Worm (Caenorhabditis elegans): ENCODE results near the gene K11D12.14.

The K11D12.14 gene

DNA sequence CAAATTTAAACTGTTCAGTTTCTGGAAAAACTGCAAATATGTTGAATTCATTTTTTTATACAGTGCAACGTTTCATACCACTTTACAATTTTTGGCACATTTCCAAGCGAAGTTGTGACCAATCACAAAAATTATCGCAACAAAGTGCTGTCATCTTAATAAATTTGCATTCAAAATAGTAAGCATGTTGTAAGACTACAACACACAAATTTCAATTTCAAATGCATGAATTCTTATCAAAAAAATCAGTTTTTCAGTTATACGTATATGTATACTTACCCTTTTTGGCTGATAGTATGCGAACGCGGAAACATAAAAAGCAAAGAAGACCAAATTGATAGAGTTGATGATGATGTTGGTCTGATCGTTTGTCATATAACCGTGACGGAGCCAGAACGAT, 19.2 kb upstream of the K11D12.14 start:
- no peak for TF ChIP-seq nhr-179 (tag; optimal IDR thresholded peaks at IDR 0.05)
- peak; percentile 86 for TF ChIP-seq nhr-80 (tag; optimal IDR thresholded peaks at IDR 0.05)

DNA sequence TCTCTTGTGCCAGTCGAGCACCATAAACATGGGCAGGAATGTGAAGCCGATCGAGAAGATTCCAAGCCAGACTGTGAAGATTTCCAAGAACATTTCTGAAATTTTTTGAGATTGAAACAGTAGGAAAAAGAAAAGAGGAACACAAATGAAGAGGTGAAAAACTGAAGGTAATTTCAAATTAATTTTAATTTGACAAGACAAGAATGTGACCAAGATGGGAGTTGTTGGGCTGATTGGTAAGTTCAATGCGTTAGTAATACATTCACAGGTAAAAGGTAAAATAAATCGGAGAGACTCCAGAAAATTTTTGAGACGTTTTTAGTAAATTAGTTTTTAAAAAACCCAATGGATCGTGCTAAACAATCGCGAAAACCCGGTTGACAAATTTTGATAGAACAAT, 18.7 kb upstream of the K11D12.14 start, which contains the start of gene swt-7:
TSS of gene swt-7 (minus strand) at position 101 of the 400 bp plus-strand sequence.
- TF ChIP-seq somi-1 (GFP tag; optimal IDR thresholded peaks at IDR 0.05), result no peak
- no peak for TF ChIP-seq lsy-27 (tag; optimal IDR thresholded peaks at IDR 0.05; ENCODE audit: borderline replicate concordance, insufficient read depth)
- no peak for TF ChIP-seq hsf-1 (GFP tag; IDR thresholded peaks at IDR 0.05)
- TF ChIP-seq D2030.7 (GFP tag; IDR thresholded peaks at IDR 0.05), result no peak
- TF ChIP-seq F52B5.7 (tag; optimal IDR thresholded peaks at IDR 0.05), result no peak
- no peak for TF ChIP-seq Y53F4B.3 (GFP tag; IDR thresholded peaks at IDR 0.05)
- no peak for TF ChIP-seq nhr-27 (tag; optimal IDR thresholded peaks at IDR 0.05)
- TF ChIP-seq Y67H2A.10 (GFP tag; conservative IDR thresholded peaks at IDR 0.05), result no peak
- no peak for TF ChIP-seq egrh-3 (GFP tag; IDR thresholded peaks at IDR 0.05)
- TF ChIP-seq T07F8.4 (tag; optimal IDR thresholded peaks at IDR 0.05), result no peak
- TF ChIP-seq snpc-1.1 (tag; optimal IDR thresholded peaks at IDR 0.05; ENCODE audit: insufficient read depth), result no peak
- no peak for TF ChIP-seq C17E4.6 (GFP tag; IDR thresholded peaks at IDR 0.05)
- TF ChIP-seq tbp1 (GFP tag; optimal IDR thresholded peaks at IDR 0.05), result no peak
- no peak for TF ChIP-seq pha-4 (tag; optimal IDR thresholded peaks at IDR 0.05)
- TF ChIP-seq T26A5.8 (tag; optimal IDR thresholded peaks at IDR 0.05), result no peak
- TF ChIP-seq F57C9.4 (tag; optimal IDR thresholded peaks at IDR 0.05), result no peak

DNA sequence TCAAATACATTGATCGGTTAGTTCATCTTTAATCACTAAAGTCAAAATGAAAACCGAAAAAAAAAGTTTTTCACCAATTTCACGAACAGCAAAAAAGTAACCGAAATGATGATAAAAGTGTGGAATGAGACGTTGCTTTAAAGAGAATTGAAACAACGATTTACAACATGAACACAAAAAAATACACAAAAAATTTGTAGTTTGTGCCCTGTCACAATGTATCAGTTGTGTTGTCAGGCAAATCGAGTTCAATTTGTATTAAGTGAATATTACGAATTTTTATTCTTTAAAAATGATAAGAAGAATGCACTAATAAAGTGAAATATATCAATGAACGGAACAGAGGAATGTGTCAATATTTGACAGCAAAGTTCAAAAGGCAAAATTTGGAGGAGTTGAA, 17.7 kb upstream of the K11D12.14 start:
- TF ChIP-seq Y56A3A.18 (GFP tag; IDR thresholded peaks at IDR 0.05) (no peak), nhr-90 (tag; optimal IDR thresholded peaks at IDR 0.05) (no peak), hlh-12 (tag; optimal IDR thresholded peaks at IDR 0.05) (no peak), ama-1 (optimal IDR thresholded peaks at IDR 0.05) (no peak), ama-1 (GFP tag; optimal IDR thresholded peaks at IDR 0.05) (no peak), lin-26 (GFP tag; IDR thresholded peaks at IDR 0.05) (no peak), cebp-2 (GFP tag; IDR thresholded peaks at IDR 0.05) (no peak), Y53F4B.3 (GFP tag; IDR thresholded peaks at IDR 0.05) (no peak), snpc-1.3 (tag; optimal IDR thresholded peaks at IDR 0.05; ENCODE audit: insufficient read depth) (no peak), hrde-1 (tag; optimal IDR thresholded peaks at IDR 0.05; ENCODE audit: borderline replicate concordance) (no peak), F33H1.4 (GFP tag; IDR thresholded peaks at IDR 0.05) (no peak)

DNA sequence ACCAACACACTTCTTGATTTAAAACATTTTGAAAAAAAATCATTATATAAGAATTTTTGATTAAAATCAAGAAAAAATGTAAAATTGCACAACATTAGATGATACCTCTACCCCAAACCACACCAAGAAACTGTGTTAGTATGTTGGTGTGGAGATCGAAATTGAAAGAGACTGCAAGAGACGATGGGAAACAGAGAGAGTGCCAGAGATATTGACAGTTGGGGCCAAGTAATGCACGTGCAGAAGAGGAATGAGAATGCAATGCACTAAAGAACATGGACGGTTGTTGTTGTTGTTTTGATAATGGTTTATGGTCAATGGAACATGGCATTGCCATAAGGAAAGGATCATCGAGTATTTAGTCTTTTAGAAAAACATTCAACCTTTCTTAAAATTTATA, 17.3 kb upstream of the K11D12.14 start:
- TF ChIP-seq madf-3 (GFP tag; IDR thresholded peaks at IDR 0.05) (no peak), nhr-179 (tag; optimal IDR thresholded peaks at IDR 0.05) (no peak), hmg-1.2 (GFP tag; IDR thresholded peaks at IDR 0.05) (peak; percentile 63; the same call in 1 of the 2 replicates), somi-1 (GFP tag; optimal IDR thresholded peaks at IDR 0.05) (peak; percentile 17), let-526 (GFP tag; IDR thresholded peaks at IDR 0.05) (0 out of 2 replicates have a peak, but pooled peaks have one; percentile 55), nhr-80 (tag; optimal IDR thresholded peaks at IDR 0.05) (peak; percentile 35), cebp-1 (GFP tag; IDR thresholded peaks at IDR 0.05) (no peak), cebp-1 (tag; optimal IDR thresholded peaks at IDR 0.05) (peak; percentile 34)

DNA sequence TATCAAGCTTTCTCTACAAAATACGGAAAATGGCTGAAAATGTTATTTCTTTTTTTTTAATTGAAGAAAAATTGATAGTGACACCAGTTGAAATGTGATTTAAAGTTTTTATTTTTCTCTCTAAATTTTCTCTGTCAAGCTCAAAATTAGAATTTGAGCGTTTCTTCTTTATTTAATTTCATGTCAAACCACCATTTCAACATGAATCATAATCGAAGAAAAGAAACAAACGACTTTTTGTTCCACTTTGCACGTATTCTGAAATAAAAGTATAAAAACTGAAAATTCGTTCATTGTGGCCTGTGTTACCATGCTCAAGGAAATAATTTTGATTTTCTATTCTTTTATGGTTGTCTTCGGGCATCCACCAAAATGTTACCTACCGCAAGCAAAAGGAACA, 16.3 kb upstream of the K11D12.14 start, which contains the start of gene K11D12.13:
TSS of gene K11D12.13 (plus strand) at position 301 of the 400 bp plus-strand sequence.
- no peak for TF ChIP-seq tbx-9 (tag; optimal IDR thresholded peaks at IDR 0.05; ENCODE audit: borderline replicate concordance)
- no peak for TF ChIP-seq tbp1 (GFP tag; optimal IDR thresholded peaks at IDR 0.05)
- TF ChIP-seq madf-6 (GFP tag; IDR thresholded peaks at IDR 0.05), result no peak
- TF ChIP-seq F52B5.7 (tag; optimal IDR thresholded peaks at IDR 0.05), result no peak
- no peak for TF ChIP-seq aptf-3 (GFP tag; IDR thresholded peaks at IDR 0.05)
- no peak for TF ChIP-seq sdz-38 (tag; optimal IDR thresholded peaks at IDR 0.05)
- no peak for TF ChIP-seq hsf-1 (GFP tag; IDR thresholded peaks at IDR 0.05)
- TF ChIP-seq snpc-1.3 (tag; optimal IDR thresholded peaks at IDR 0.05; ENCODE audit: insufficient read depth), result no peak
- no peak for TF ChIP-seq nhr-27 (tag; optimal IDR thresholded peaks at IDR 0.05)
- no peak for TF ChIP-seq D2030.7 (GFP tag; IDR thresholded peaks at IDR 0.05)
- no peak for TF ChIP-seq Y53G8AR.9 (GFP tag; conservative IDR thresholded peaks at IDR 0.05)
- no peak for TF ChIP-seq Y67H2A.10 (GFP tag; conservative IDR thresholded peaks at IDR 0.05)
- no peak for TF ChIP-seq nfya-2 (GFP tag; IDR thresholded peaks at IDR 0.05)
- no peak for TF ChIP-seq hlh-12 (tag; optimal IDR thresholded peaks at IDR 0.05)
- TF ChIP-seq nhr-179 (tag; optimal IDR thresholded peaks at IDR 0.05), result no peak
- TF ChIP-seq ztf-25 (GFP tag; IDR thresholded peaks at IDR 0.05), result no peak
- no peak for TF ChIP-seq hlh-26 (GFP tag; conservative IDR thresholded peaks at IDR 0.05)
